Worm (Caenorhabditis elegans): ENCODE results near the gene F29A7.3.

DNA sequence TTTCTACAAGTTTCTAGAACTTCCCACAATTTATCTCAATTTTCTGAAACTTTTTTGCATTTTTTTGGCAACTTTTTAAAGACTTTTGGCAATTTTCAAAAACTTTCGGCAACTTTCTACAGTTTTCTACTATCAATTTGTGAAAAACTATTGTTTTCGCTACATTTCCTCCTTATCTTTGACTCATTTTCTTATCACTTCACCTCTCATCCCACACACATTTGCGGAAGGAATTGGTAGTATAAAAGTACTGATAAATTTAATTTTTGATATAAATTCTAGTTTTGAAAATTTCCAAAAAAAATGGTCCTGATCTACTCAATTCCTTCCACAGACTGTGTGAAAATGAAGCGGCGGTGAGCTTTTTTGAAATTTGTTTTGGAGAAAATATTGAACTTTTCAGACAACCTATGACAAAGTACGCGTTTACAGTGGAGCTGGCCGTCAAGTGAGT lies 3.5 kb upstream of the F29A7.3 start, which contains the start of gene F29A7.4:
- TF ChIP-seq mxl-3 (GFP tag; optimal IDR thresholded peaks at IDR 0.05) (no peak), nhr-10 (tag; optimal IDR thresholded peaks at IDR 0.05) (no peak), zag-1 (tag; optimal IDR thresholded peaks at IDR 0.05) (no peak), nhr-25 (tag; optimal IDR thresholded peaks at IDR 0.05; ENCODE audit: borderline replicate concordance, insufficient read depth) (no peak), daf-12 (tag; optimal IDR thresholded peaks at IDR 0.05) (no peak), lin-15B (tag; optimal IDR thresholded peaks at IDR 0.05) (no peak), unc-62 (GFP tag; optimal IDR thresholded peaks at IDR 0.05 in 1 of 2) (no peak), unc-62 (tag; optimal IDR thresholded peaks at IDR 0.05) (no peak), ceh-20 (GFP tag; IDR thresholded peaks at IDR 0.05) (no peak)

All from whole organism, L4 larva.